Fruit fly (Drosophila melanogaster) whole organism, embryonic: ENCODE data around the gene crm.

Experiments used
- Adf1 ChIP-seq: fragments of 200-800 bp; sonication (Bioruptor generic); IDR thresholded peaks from 2 replicates; pipeline ENCODE4 v1.3.6; 2022; ENCODE audit warnings: missing biosample characterization, missing genetic modification characterization
- Aef1 ChIP-seq: fragments of 200-800 bp; sonication (Bioruptor generic); IDR thresholded peaks from 3 replicates; pipeline ENCODE4 v1.3.6; 2022; ENCODE audit warnings: missing biosample characterization, missing genetic modification characterization
- CG10209 ChIP-seq: fragments of 200-800 bp; sonication (Bioruptor generic); optimal IDR thresholded peaks from 3 replicates; lab custom pipeline; 2017; ENCODE audit warnings: missing biosample characterization, mild to moderate bottlenecking, missing genetic modification characterization, missing genetic modification reagents
- CG1024 ChIP-seq: fragments of 200-800 bp; sonication (Bioruptor generic); IDR thresholded peaks from 2 replicates; pipeline ENCODE4 v1.3.6; 2022; ENCODE audit warnings: missing biosample characterization, missing genetic modification characterization
- CG12071 ChIP-seq: fragments of 200-800 bp; sonication (Bioruptor generic); optimal IDR thresholded peaks from 3 replicates; lab custom pipeline; 2018; ENCODE audit warnings: missing biosample characterization, mild to moderate bottlenecking, missing genetic modification characterization
- CG12219 ChIP-seq: fragments of 200-800 bp; sonication (Bioruptor generic); optimal IDR thresholded peaks from 3 replicates; lab custom pipeline; 2018; ENCODE audit warnings: missing biosample characterization, mild to moderate bottlenecking, missing genetic modification characterization
- CG13287 ChIP-seq: fragments of 200-800 bp; sonication (Bioruptor generic); IDR thresholded peaks from 2 replicates; pipeline ENCODE4 v1.3.6; 2022; ENCODE audit warnings: missing biosample characterization, missing genetic modification characterization; ENCODE audit not compliant: partially characterized antibody
- CG17612 ChIP-seq: fragments of 200-800 bp; sonication (Bioruptor generic); IDR thresholded peaks from 2 replicates; pipeline ENCODE4 v1.3.6; 2022; ENCODE audit warnings: missing biosample characterization, missing genetic modification characterization
- CG17802 ChIP-seq: fragments of 200-800 bp; sonication (Bioruptor generic); optimal IDR thresholded peaks from 2 replicates; lab custom pipeline; 2018; ENCODE audit warnings: missing biosample characterization, mild to moderate bottlenecking, missing genetic modification characterization, moderate library complexity
- CG18476 ChIP-seq: fragments of 200-800 bp; sonication (Bioruptor generic); optimal IDR thresholded peaks from 2 replicates; lab custom pipeline; 2016; ENCODE audit warnings: missing biosample characterization, mild to moderate bottlenecking, missing genetic modification characterization
- CG2129 ChIP-seq: fragments of 200-800 bp; sonication (Bioruptor generic); IDR thresholded peaks from 2 replicates; pipeline ENCODE4 v1.3.6; 2022; ENCODE audit warnings: missing biosample characterization, missing genetic modification characterization; ENCODE audit not compliant: partially characterized antibody
- CG31441 ChIP-seq: fragments of 200-800 bp; sonication (Bioruptor generic); IDR thresholded peaks from 2 replicates; pipeline ENCODE4 v1.3.6; 2022; ENCODE audit warnings: missing biosample characterization, missing genetic modification characterization
- CG3281 ChIP-seq: fragments of 200-800 bp; sonication (Bioruptor generic); optimal IDR thresholded peaks from 3 replicates; lab custom pipeline; 2017; ENCODE audit warnings: missing biosample characterization, mild to moderate bottlenecking, missing genetic modification characterization
- CG33557 ChIP-seq: fragments of 200-800 bp; sonication (Bioruptor generic); optimal IDR thresholded peaks from 2 replicates; lab custom pipeline; 2019; ENCODE audit warnings: missing biosample characterization, mild to moderate bottlenecking, missing genetic modification characterization, moderate library complexity
- CG34224 ChIP-seq: fragments of 200-800 bp; sonication (Bioruptor generic); IDR thresholded peaks from 3 replicates; pipeline ENCODE4 v1.3.6; 2022; ENCODE audit warnings: missing biosample characterization, missing genetic modification characterization; ENCODE audit not compliant: partially characterized antibody
- CG4328 ChIP-seq: fragments of 200-800 bp; sonication (Bioruptor generic); optimal IDR thresholded peaks from 3 replicates; lab custom pipeline; 2017; ENCODE audit warnings: missing biosample characterization, missing genetic modification reagents, missing genetic modification characterization
- CG6854 ChIP-seq: fragments of 200-800 bp; sonication (Bioruptor generic); optimal IDR thresholded peaks from 3 replicates; lab custom pipeline; 2017; ENCODE audit warnings: missing biosample characterization, mild to moderate bottlenecking, missing genetic modification characterization
- CG9437 ChIP-seq: fragments of 200-800 bp; sonication (Bioruptor generic); optimal IDR thresholded peaks from 2 replicates; lab custom pipeline; 2018; ENCODE audit warnings: missing biosample characterization, mild to moderate bottlenecking, missing genetic modification characterization
- E2f1 ChIP-seq: fragments of 200-800 bp; sonication (Bioruptor generic); IDR thresholded peaks from 2 replicates; pipeline ENCODE4 v1.3.6; 2022; ENCODE audit warnings: missing biosample characterization, missing genetic modification characterization
- Hey ChIP-seq: fragments of 200-800 bp; sonication (Bioruptor generic); optimal IDR thresholded peaks from 3 replicates; lab custom pipeline; 2018; ENCODE audit warnings: missing biosample characterization, mild to moderate bottlenecking, missing genetic modification characterization
- Hr3 ChIP-seq: fragments of 200-800 bp; sonication (Bioruptor generic); optimal IDR thresholded peaks from 3 replicates; lab custom pipeline; 2016; ENCODE audit warnings: missing biosample characterization, missing genetic modification characterization
- Hr39 ChIP-seq: fragments of >200 bp; optimal IDR thresholded peaks from 2 replicates; lab custom pipeline; 2017
- Hr78 ChIP-seq, 2 experiments: fragments of 200-800 bp in 1 of 2; fragments of >200 bp in 1 of 2; sonication (Bioruptor generic) in 1 of 2; optimal IDR thresholded peaks; 2 replicates each; lab custom pipeline; 2017 to 2019; ENCODE audit warnings: missing biosample characterization in 2 of 2, missing genetic modification characterization in 2 of 2, mild to moderate bottlenecking in 1 of 2, moderate library complexity in 1 of 2
- Lpt ChIP-seq: fragments of >200 bp; optimal IDR thresholded peaks from 2 replicates; lab custom pipeline; 2018; ENCODE audit warnings: missing biosample characterization, missing genetic modification characterization
- MTF-1 ChIP-seq: fragments of 200-800 bp; sonication (Bioruptor generic); optimal IDR thresholded peaks from 2 replicates; lab custom pipeline; 2018; ENCODE audit warnings: missing biosample characterization, mild to moderate bottlenecking, missing genetic modification characterization, borderline replicate concordance
- Med ChIP-seq: fragments of 200-800 bp; sonication (Bioruptor generic); peaks from one replicate; lab custom pipeline; 2016; ENCODE audit warnings: missing biosample characterization, missing genetic modification characterization, mild to moderate bottlenecking, inconsistent platforms, moderate library complexity
- NC2α ChIP-seq: fragments of 200-800 bp; sonication (Bioruptor generic); optimal IDR thresholded peaks from 2 replicates; lab custom pipeline; 2016; ENCODE audit warnings: missing biosample characterization, missing genetic modification characterization
- Neu2 ChIP-seq: fragments of 200-800 bp; sonication (Bioruptor generic); optimal IDR thresholded peaks from 3 replicates; lab custom pipeline; 2016; ENCODE audit warnings: missing biosample characterization, missing genetic modification characterization, borderline replicate concordance
- Nf-YC ChIP-seq: fragments of 200-800 bp; optimal IDR thresholded peaks from 3 replicates; lab custom pipeline; 2019; ENCODE audit warnings: missing biosample characterization, mild to moderate bottlenecking, missing genetic modification characterization, moderate library complexity
- Ravus ChIP-seq: fragments of 200-800 bp; sonication (Bioruptor generic); IDR thresholded peaks from 2 replicates; pipeline ENCODE4 v1.3.6; 2022; ENCODE audit warnings: missing biosample characterization, missing genetic modification characterization
- ash1 ChIP-seq: fragments of 200-800 bp; sonication (Bioruptor generic); optimal IDR thresholded peaks from 2 replicates; lab custom pipeline; 2018; ENCODE audit warnings: missing biosample characterization, mild to moderate bottlenecking, missing genetic modification characterization
- ato ChIP-seq: fragments of 200-800 bp; sonication (Bioruptor generic); IDR thresholded peaks from 2 replicates; pipeline ENCODE4 v1.3.6; 2022; ENCODE audit warnings: missing biosample characterization, missing genetic modification characterization; ENCODE audit not compliant: partially characterized antibody
- btn ChIP-seq: fragments of 200-800 bp; sonication (Bioruptor generic); optimal IDR thresholded peaks from 2 replicates; lab custom pipeline; 2016; ENCODE audit warnings: missing biosample characterization, missing genetic modification characterization
- chn ChIP-seq: fragments of 200-800 bp; sonication (Bioruptor generic); optimal IDR thresholded peaks from 2 replicates; lab custom pipeline; 2016; ENCODE audit warnings: missing biosample characterization, missing genetic modification characterization
- eyg ChIP-seq: fragments of 200-800 bp; sonication (Bioruptor generic); optimal IDR thresholded peaks from 3 replicates; lab custom pipeline; 2016; ENCODE audit warnings: missing biosample characterization, missing genetic modification characterization
- inv ChIP-seq: fragments of 200-800 bp; sonication (Bioruptor generic); IDR thresholded peaks from 2 replicates; pipeline ENCODE4 v1.3.6; 2022; ENCODE audit warnings: missing biosample characterization, missing genetic modification characterization; ENCODE audit not compliant: partially characterized antibody
- lilli ChIP-seq: fragments of 200-800 bp; sonication (Bioruptor generic); optimal IDR thresholded peaks from 3 replicates; lab custom pipeline; 2016; ENCODE audit warnings: missing biosample characterization, missing genetic modification characterization
- nau ChIP-seq: fragments of 200-800 bp; sonication (Bioruptor generic); optimal IDR thresholded peaks from 3 replicates; lab custom pipeline; 2017; ENCODE audit warnings: missing biosample characterization, mild to moderate bottlenecking, missing genetic modification characterization, missing genetic modification reagents
- oc ChIP-seq: fragments of 200-800 bp; sonication (Bioruptor generic); optimal IDR thresholded peaks from 2 replicates; lab custom pipeline; 2018; ENCODE audit warnings: missing biosample characterization, mild to moderate bottlenecking, missing genetic modification characterization, moderate library complexity
- onecut ChIP-seq: fragments of 200-800 bp; sonication (Bioruptor generic); IDR thresholded peaks from 2 replicates; pipeline ENCODE4 v1.3.6; 2022; ENCODE audit warnings: missing biosample characterization, missing genetic modification characterization
- pan ChIP-seq, 4 experiments: fragments of >200 bp in 3 of 4; fragments of 200-800 bp in 1 of 4; sonication (Bioruptor generic) in 1 of 4; optimal IDR thresholded peaks in 3 of 4; IDR thresholded peaks in 1 of 4; 2 replicates each; pipeline versions ENCODE4 v1.3.6 to Lab custom; 2017 to 2022; ENCODE audit warnings: missing biosample characterization in 2 of 4, missing genetic modification characterization in 2 of 4, mixed read lengths in 1 of 4
- pb ChIP-seq: fragments of 200-800 bp; sonication (Bioruptor generic); optimal IDR thresholded peaks from 3 replicates; lab custom pipeline; 2016; ENCODE audit warnings: missing biosample characterization, missing genetic modification characterization
- repo ChIP-seq: fragments of 200-800 bp; sonication (Bioruptor generic); optimal IDR thresholded peaks from 2 replicates; lab custom pipeline; 2016; ENCODE audit warnings: missing biosample characterization, missing genetic modification characterization
- shn ChIP-seq: fragments of 200-800 bp; sonication (Bioruptor generic); optimal IDR thresholded peaks from 3 replicates; lab custom pipeline; 2016; ENCODE audit warnings: missing biosample characterization, missing genetic modification characterization
- sr ChIP-seq: fragments of 200-800 bp; sonication (Bioruptor generic); IDR thresholded peaks from 3 replicates; pipeline ENCODE4 v1.3.6; 2022; ENCODE audit warnings: missing biosample characterization, missing genetic modification characterization
- sug ChIP-seq: fragments of 200-800 bp; optimal IDR thresholded peaks from 2 replicates; lab custom pipeline; 2019; ENCODE audit warnings: missing biosample characterization, mild to moderate bottlenecking, missing genetic modification characterization, moderate library complexity
- ttk ChIP-seq: fragments of 200-800 bp; sonication (Bioruptor generic); IDR thresholded peaks from 2 replicates; pipeline ENCODE4 v2.1.2; 2022; ENCODE audit warnings: missing biosample characterization, missing genetic modification characterization
- tup ChIP-seq: fragments of 200-800 bp; sonication (Bioruptor generic); optimal IDR thresholded peaks from 2 replicates; lab custom pipeline; 2016; ENCODE audit warnings: missing biosample characterization, mild to moderate bottlenecking, missing genetic modification characterization, moderate library complexity
- zen ChIP-seq: fragments of 200-800 bp; sonication (Bioruptor generic); optimal IDR thresholded peaks from 3 replicates; lab custom pipeline; 2018; ENCODE audit warnings: missing biosample characterization, mild to moderate bottlenecking, missing genetic modification characterization, moderate library complexity

The crm gene

DNA sequence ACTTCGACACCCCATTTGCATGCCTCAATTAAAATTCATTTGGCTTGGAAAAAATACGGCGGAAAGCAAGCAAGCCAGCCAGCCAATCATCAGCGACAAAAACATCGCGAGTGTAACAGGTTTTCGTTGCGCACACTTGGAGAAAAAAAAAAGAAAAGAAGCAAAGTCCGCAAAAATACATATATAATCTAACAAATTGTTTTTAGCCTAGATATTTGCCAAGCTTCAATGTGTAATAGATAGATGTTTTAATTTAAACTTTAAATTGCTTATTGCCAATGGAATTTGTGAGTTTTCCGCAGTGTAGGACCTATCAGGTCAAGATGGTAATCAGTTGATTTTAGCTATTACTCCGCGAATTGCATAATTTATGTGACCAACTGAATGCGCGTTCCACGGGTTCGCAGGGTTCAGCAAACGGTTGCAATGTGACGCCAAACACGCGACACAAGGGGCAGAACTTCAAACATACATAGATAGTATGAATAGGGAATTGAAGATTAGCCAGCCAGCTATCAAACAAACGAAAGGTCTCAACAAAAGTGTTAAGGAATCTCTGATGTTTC, 48.1 kb upstream of the crm start (continued):
- TF ChIP-seq zen: peak; percentile 80
- TF ChIP-seq sug: peak; percentile 14
- TF ChIP-seq ato (GFP tag; lab: Robert Waterston, UW): no peak
- no peak for TF ChIP-seq CG13287 (GFP tag; lab: Robert Waterston, UW)
- TF ChIP-seq CG17802 (tag; lab: Kevin White, UChicago): peak; percentile 56
- TF ChIP-seq onecut (GFP tag; lab: Robert Waterston, UW): peak; percentile 82
- TF ChIP-seq Adf1 (GFP tag; lab: Robert Waterston, UW): peak; percentile 66
- TF ChIP-seq btn (GFP tag; lab: Kevin White, UChicago): peak; percentile 75
- TF ChIP-seq repo (GFP tag; lab: Kevin White, UChicago): peak; percentile 78
- peak; percentile 80 for TF ChIP-seq pb (GFP tag; lab: Kevin White, UChicago)
- TF ChIP-seq CG3281: peak; percentile 88
- peak; percentile 90 for TF ChIP-seq Ravus
- peak; percentile 69 for TF ChIP-seq chn (GFP tag; lab: Kevin White, UChicago)
- peak; percentile 93 for TF ChIP-seq Aef1 (GFP tag; lab: Robert Waterston, UW)
- peak; percentile 79 for TF ChIP-seq oc (tag; lab: Kevin White, UChicago)
- TF ChIP-seq Neu2 (GFP tag; lab: Kevin White, UChicago): peak; percentile 8
- TF ChIP-seq CG31441 (GFP tag; lab: Robert Waterston, UW): peak; percentile 71
- TF ChIP-seq CG18476 (GFP tag; lab: Kevin White, UChicago): peak; percentile 78
- peak in 1 of 2 experiments; percentile 19 for TF ChIP-seq Hr78 (GFP tag; optimal IDR thresholded peaks at IDR 0.05; lab: Kevin White, UChicago)
- peak; percentile 84 for TF ChIP-seq CG12071 (GFP tag; lab: Kevin White, UChicago)
- peak; percentile 94 for TF ChIP-seq ttk (GFP tag; lab: Robert Waterston, UW)
- peak; percentile 86 for TF ChIP-seq CG17612 (GFP tag; lab: Robert Waterston, UW)
- TF ChIP-seq CG1024 (GFP tag; lab: Robert Waterston, UW): peak; percentile 77
- TF ChIP-seq Lpt (GFP tag; lab: Kevin White, UChicago): no peak
- TF ChIP-seq Hr3 (GFP tag; lab: Kevin White, UChicago): peak; percentile 75
- peak; percentile 68 for TF ChIP-seq nau (GFP tag; lab: Kevin White, UChicago)
- TF ChIP-seq Hey: peak; percentile 16
- no peak for TF ChIP-seq CG34224
- TF ChIP-seq CG33557 (GFP tag; lab: Kevin White, UChicago): no peak
- peak; percentile 71 for TF ChIP-seq shn (GFP tag; lab: Kevin White, UChicago)
- peak; percentile 41 for TF ChIP-seq NC2α (GFP tag; lab: Kevin White, UChicago)
- peak; percentile 78 for TF ChIP-seq eyg (GFP tag; lab: Kevin White, UChicago)
- TF ChIP-seq tup (GFP tag; lab: Kevin White, UChicago): peak; percentile 58
- no peak for TF ChIP-seq ash1
- TF ChIP-seq sr: peak; percentile 80
- TF ChIP-seq Nf-YC (tag; lab: Kevin White, UChicago): peak; percentile 63
- TF ChIP-seq E2f1 (GFP tag; lab: Robert Waterston, UW): peak; percentile 89
- TF ChIP-seq pan (optimal IDR thresholded peaks at IDR 0.05; lab: Kevin White, UChicago): no peak
- peak in 1 of 2 experiments; percentile 95 for TF ChIP-seq pan (GFP tag; optimal IDR thresholded peaks at IDR 0.05 in 1 of 2, IDR thresholded peaks at IDR 0.05 in 1 of 2)
- TF ChIP-seq CG12219 (GFP tag; lab: Kevin White, UChicago): peak; percentile 88
- peak; percentile 30 for TF ChIP-seq CG9437
- peak; percentile 92 for TF ChIP-seq lilli
- TF ChIP-seq Med (GFP tag; lab: Kevin White, UChicago): peak; percentile 99
- TF ChIP-seq Hr39 (lab: Kevin White, UChicago): no peak
- TF ChIP-seq MTF-1 (GFP tag; lab: Kevin White, UChicago): peak; percentile 80
- peak; percentile 87 for TF ChIP-seq CG10209 (GFP tag; lab: Kevin White, UChicago)
- peak; percentile 84 for TF ChIP-seq CG6854
- no peak for TF ChIP-seq inv
- peak; percentile 70 for TF ChIP-seq CG4328 (GFP tag; lab: Kevin White, UChicago)
- no peak for TF ChIP-seq CG2129 (GFP tag; lab: Robert Waterston, UW)
